Worm (Caenorhabditis elegans): ENCODE results near the gene zfp-1.

Gene zfp-1

ce11 chrIII:8786077-8786476, 5.3 kb upstream of the zfp-1 start, which contains the start of gene K02D10.8:
Gene K02D10.8 (plus strand): TSS chrIII:8786377.
- TF ChIP-seq ets-7 (tag; optimal IDR thresholded peaks at IDR 0.05): no peak
- TF ChIP-seq tra-4 (tag; optimal IDR thresholded peaks at IDR 0.05): no peak
- TF ChIP-seq tbx-11 (GFP tag; IDR thresholded peaks at IDR 0.05): no peak
- no peak for TF ChIP-seq F13C5.2 (tag; optimal IDR thresholded peaks at IDR 0.05)
- TF ChIP-seq B0310.2 (tag; optimal IDR thresholded peaks at IDR 0.05): no peak
- no peak for TF ChIP-seq scrt-1 (GFP tag; IDR thresholded peaks at IDR 0.05)

- TF ChIP-seq aly-1 (tag; optimal IDR thresholded peaks at IDR 0.05): no peak
- no peak for TF ChIP-seq tbx-11 (GFP tag; IDR thresholded peaks at IDR 0.05)
- no peak for TF ChIP-seq ets-7 (tag; optimal IDR thresholded peaks at IDR 0.05)
- no peak for TF ChIP-seq B0310.2 (tag; optimal IDR thresholded peaks at IDR 0.05)
- no peak for TF ChIP-seq F13C5.2 (tag; optimal IDR thresholded peaks at IDR 0.05)
- no peak for TF ChIP-seq sea-1 (GFP tag; conservative IDR thresholded peaks at IDR 0.05)
- no peak for TF ChIP-seq hmbx-1 (tag; optimal IDR thresholded peaks at IDR 0.05)
- TF ChIP-seq ceh-36 (tag; optimal IDR thresholded peaks at IDR 0.05): no peak
- TF ChIP-seq hmg-4 (GFP tag; optimal IDR thresholded peaks at IDR 0.05): no peak
- TF ChIP-seq hnd-1 (tag; optimal IDR thresholded peaks at IDR 0.05): no peak
- TF ChIP-seq tra-4 (tag; optimal IDR thresholded peaks at IDR 0.05): no peak
- no peak for TF ChIP-seq tbx-37 (GFP tag; conservative IDR thresholded peaks at IDR 0.05)
- TF ChIP-seq ceh-13 (GFP tag; optimal IDR thresholded peaks at IDR 0.05): no peak
- no peak for TF ChIP-seq pes-1 (GFP tag; IDR thresholded peaks at IDR 0.05)
- no peak for TF ChIP-seq flt-1 (GFP tag; IDR thresholded peaks at IDR 0.05)
Measured at ce11 chrIII:8788690-8789089, 2.6 kb upstream of the zfp-1 start.

ce11 chrIII:8792251-8792650, 916 bp downstream of the zfp-1 start, which contains the start of gene ztf-1:
Gene ztf-1 (minus strand): TSS chrIII:8792351.
- no peak for TF ChIP-seq hmg-4 (GFP tag; optimal IDR thresholded peaks at IDR 0.05)
- no peak for TF ChIP-seq ceh-13 (GFP tag; optimal IDR thresholded peaks at IDR 0.05)
- TF ChIP-seq scrt-1 (GFP tag; IDR thresholded peaks at IDR 0.05): no peak
- TF ChIP-seq pes-1 (GFP tag; IDR thresholded peaks at IDR 0.05): no peak

- TF ChIP-seq hmg-4 (GFP tag; optimal IDR thresholded peaks at IDR 0.05) (peak; percentile 15), tbx-37 (GFP tag; conservative IDR thresholded peaks at IDR 0.05) (no peak), ama-1 (optimal IDR thresholded peaks at IDR 0.05) (no peak), ets-7 (tag; optimal IDR thresholded peaks at IDR 0.05) (no peak)
Measured at ce11 chrIII:8794793-8795192, 3.5 kb downstream of the zfp-1 start.

ce11 chrIII:8795595-8796141, 4.3 kb downstream of the zfp-1 start:
- TF ChIP-seq tra-4 (tag; optimal IDR thresholded peaks at IDR 0.05) (no peak), sea-1 (GFP tag; conservative IDR thresholded peaks at IDR 0.05) (no peak), ceh-13 (GFP tag; optimal IDR thresholded peaks at IDR 0.05) (no peak), ceh-36 (tag; optimal IDR thresholded peaks at IDR 0.05) (peak; percentile 4), tbx-37 (GFP tag; conservative IDR thresholded peaks at IDR 0.05) (no peak), F13C5.2 (tag; optimal IDR thresholded peaks at IDR 0.05) (peak; percentile 9), hmg-4 (GFP tag; optimal IDR thresholded peaks at IDR 0.05) (peak; percentile 77), hmbx-1 (tag; optimal IDR thresholded peaks at IDR 0.05) (no peak), pes-1 (GFP tag; IDR thresholded peaks at IDR 0.05) (no peak), ama-1 (optimal IDR thresholded peaks at IDR 0.05) (no peak), flt-1 (GFP tag; IDR thresholded peaks at IDR 0.05) (no peak; the same call in 1 of the 2 replicates), hnd-1 (tag; optimal IDR thresholded peaks at IDR 0.05) (no peak), scrt-1 (GFP tag; IDR thresholded peaks at IDR 0.05) (no peak), aly-1 (tag; optimal IDR thresholded peaks at IDR 0.05) (no peak), B0310.2 (tag; optimal IDR thresholded peaks at IDR 0.05) (peak; percentile 60)

ce11 chrIII:8797211-8797733, 5.9 kb downstream of the zfp-1 start:
- no peak for TF ChIP-seq tbx-11 (GFP tag; IDR thresholded peaks at IDR 0.05)
- peak; percentile 57 for TF ChIP-seq hmg-4 (GFP tag; optimal IDR thresholded peaks at IDR 0.05)

- TF ChIP-seq flt-1 (GFP tag; IDR thresholded peaks at IDR 0.05) (peak; percentile 0), hmg-4 (GFP tag; optimal IDR thresholded peaks at IDR 0.05) (peak; percentile 63), B0310.2 (tag; optimal IDR thresholded peaks at IDR 0.05) (peak; percentile 14), ceh-13 (GFP tag; optimal IDR thresholded peaks at IDR 0.05) (no peak), F13C5.2 (tag; optimal IDR thresholded peaks at IDR 0.05) (peak; percentile 0), pes-1 (GFP tag; IDR thresholded peaks at IDR 0.05) (0 out of 2 replicates have a peak, but pooled peaks have one; percentile 48), scrt-1 (GFP tag; IDR thresholded peaks at IDR 0.05) (no peak), ama-1 (optimal IDR thresholded peaks at IDR 0.05) (no peak), sea-1 (GFP tag; conservative IDR thresholded peaks at IDR 0.05) (no peak), ceh-36 (tag; optimal IDR thresholded peaks at IDR 0.05) (no peak), hnd-1 (tag; optimal IDR thresholded peaks at IDR 0.05) (no peak), tra-4 (tag; optimal IDR thresholded peaks at IDR 0.05) (no peak)
Measured at ce11 chrIII:8799964-8800795, 8.8 kb downstream of the zfp-1 start, which contains the start of gene F54F2.6. Gene F54F2.6 (minus strand): TSS chrIII:8800701.

ce11 chrIII:8800796-8801083, 9.4 kb downstream of the zfp-1 start:
- TF ChIP-seq hmbx-1 (tag; optimal IDR thresholded peaks at IDR 0.05): no peak
- no peak for TF ChIP-seq tra-4 (tag; optimal IDR thresholded peaks at IDR 0.05)
- TF ChIP-seq F13C5.2 (tag; optimal IDR thresholded peaks at IDR 0.05): no peak
- no peak for TF ChIP-seq ceh-36 (tag; optimal IDR thresholded peaks at IDR 0.05)
- no peak for TF ChIP-seq tbx-11 (GFP tag; IDR thresholded peaks at IDR 0.05)
- TF ChIP-seq B0310.2 (tag; optimal IDR thresholded peaks at IDR 0.05): no peak
- TF ChIP-seq sea-1 (GFP tag; conservative IDR thresholded peaks at IDR 0.05): no peak
- no peak for TF ChIP-seq scrt-1 (GFP tag; IDR thresholded peaks at IDR 0.05)
- TF ChIP-seq ets-7 (tag; optimal IDR thresholded peaks at IDR 0.05): no peak

Measured in whole organism, early embryonic.